Fruit fly (Drosophila melanogaster): ENCODE data around the gene dsb.

Gene dsb

dm6 chr3L:1861400-1861793 lies 48.6 kb downstream of the dsb start (continued):
- TF ChIP-seq CG6163 (GFP tag; IDR thresholded peaks at IDR 0.05) (no peak; the same call in 2 of the 3 replicates), Sox102F (GFP tag; optimal IDR thresholded peaks at IDR 0.05) (no peak), CG15336 (GFP tag; IDR thresholded peaks at IDR 0.05) (no peak; the same call in 1 of the 2 replicates), CG7368 (GFP tag; optimal IDR thresholded peaks at IDR 0.05) (no peak), CG6792 (GFP tag; optimal IDR thresholded peaks at IDR 0.05) (no peak), Sox14 (GFP tag; optimal IDR thresholded peaks at IDR 0.05) (peak; percentile 39), CG34406 (GFP tag; optimal IDR thresholded peaks at IDR 0.05) (no peak), Eip75B (GFP tag; optimal IDR thresholded peaks at IDR 0.05) (no peak), fd85E (GFP tag; optimal IDR thresholded peaks at IDR 0.05) (no peak), Hr38 (GFP tag; optimal IDR thresholded peaks at IDR 0.05) (no peak), CG11294 (GFP tag; IDR thresholded peaks at IDR 0.05) (no peak), ss (GFP tag; optimal IDR thresholded peaks at IDR 0.05) (peak; percentile 69 to 77), esn (GFP tag; optimal IDR thresholded peaks at IDR 0.05) (no peak), salr (GFP tag; optimal IDR thresholded peaks at IDR 0.05) (no peak), dac (GFP tag; optimal IDR thresholded peaks at IDR 0.05) (no peak), Met (GFP tag; optimal IDR thresholded peaks at IDR 0.05) (no peak)

DNA sequence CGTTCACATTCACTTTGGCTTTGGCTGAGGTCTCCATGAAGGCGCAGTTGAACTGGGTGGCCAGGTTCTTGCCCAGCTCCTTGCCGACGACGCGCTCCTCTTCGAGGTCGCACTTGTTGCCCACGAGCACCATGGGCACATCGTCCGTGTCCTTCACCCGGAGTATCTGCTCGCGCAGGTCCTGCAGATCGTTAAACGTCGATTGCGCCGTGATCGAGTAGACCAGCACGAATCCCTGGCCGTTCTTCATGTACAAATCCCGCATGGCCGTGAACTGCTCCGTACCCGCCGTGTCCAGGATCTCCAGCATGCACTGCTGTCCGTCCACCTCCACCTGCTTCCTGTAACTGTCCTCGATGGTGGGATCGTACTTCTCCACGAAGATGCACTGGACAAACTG lies 49.2 kb downstream of the dsb start:
- TF ChIP-seq CG1621 (tag; optimal IDR thresholded peaks at IDR 0.05) (no peak), CG6808 (GFP tag; optimal IDR thresholded peaks at IDR 0.05) (no peak), CG8319 (GFP tag; optimal IDR thresholded peaks at IDR 0.05) (no peak), CG10631 (GFP tag; optimal IDR thresholded peaks at IDR 0.05) (no peak), CG7368 (GFP tag; optimal IDR thresholded peaks at IDR 0.05) (no peak), spab (GFP tag; optimal IDR thresholded peaks at IDR 0.05) (no peak), cyc (GFP tag; optimal IDR thresholded peaks at IDR 0.05) (no peak), eg (GFP tag; IDR thresholded peaks at IDR 0.05) (no peak), Hr38 (GFP tag; optimal IDR thresholded peaks at IDR 0.05) (no peak), Lpt (GFP tag; optimal IDR thresholded peaks at IDR 0.05) (no peak)

DNA sequence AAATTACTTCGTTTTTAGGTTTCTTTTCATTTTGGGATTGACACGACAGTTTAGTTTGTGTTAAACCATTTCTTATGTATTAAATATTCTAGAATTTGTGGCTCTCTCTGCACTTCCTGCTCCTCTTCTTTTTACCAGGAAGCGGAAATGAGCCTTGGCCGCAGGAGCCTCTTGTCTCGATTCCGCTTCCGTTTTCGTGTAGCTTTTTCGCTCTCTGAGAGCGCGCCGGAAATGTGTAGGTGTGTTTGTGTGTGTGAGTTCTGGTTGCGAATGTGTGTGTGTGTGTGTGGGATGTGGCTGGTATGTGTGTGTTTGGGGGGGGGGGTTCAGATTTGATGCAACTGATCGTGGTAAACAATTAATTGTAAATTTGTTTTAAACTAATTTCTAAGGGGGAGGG lies 50.4 kb downstream of the dsb start:
- TF ChIP-seq Lpt (GFP tag; optimal IDR thresholded peaks at IDR 0.05), result no peak
- peak; percentile 88 for TF ChIP-seq Eip78C (GFP tag)
- peak; percentile 4 for TF ChIP-seq CG3032 (tag; optimal IDR thresholded peaks at IDR 0.05)
- peak; percentile 24 for TF ChIP-seq CG8319 (GFP tag; optimal IDR thresholded peaks at IDR 0.05)
- no peak for TF ChIP-seq Eip93F (GFP tag; optimal IDR thresholded peaks at IDR 0.05)
- TF ChIP-seq CG6163 (GFP tag; IDR thresholded peaks at IDR 0.05), result peak; percentile 40; the same call in 2 of the 3 replicates
- TF ChIP-seq CG1621 (tag; optimal IDR thresholded peaks at IDR 0.05), result peak; percentile 40
- no peak for TF ChIP-seq fd59A (GFP tag; optimal IDR thresholded peaks at IDR 0.05)
- peak; percentile 13 for TF ChIP-seq Eip75B (GFP tag; optimal IDR thresholded peaks at IDR 0.05)
- TF ChIP-seq Sox102F (GFP tag; optimal IDR thresholded peaks at IDR 0.05), result peak; percentile 44
- peak; percentile 81 for TF ChIP-seq CG6854 (GFP tag; optimal IDR thresholded peaks at IDR 0.05)
- peak; percentile 28 for TF ChIP-seq CG34406 (GFP tag; optimal IDR thresholded peaks at IDR 0.05)
- peak; percentile 9 for TF ChIP-seq CG16779 (tag; optimal IDR thresholded peaks at IDR 0.05)
- peak; percentile 43 for TF ChIP-seq topi (GFP tag; optimal IDR thresholded peaks at IDR 0.05)
- TF ChIP-seq acj6 (GFP tag; optimal IDR thresholded peaks at IDR 0.05), result no peak
- TF ChIP-seq spab (GFP tag; optimal IDR thresholded peaks at IDR 0.05), result peak; percentile 37
- no peak for TF ChIP-seq CG31627 (GFP tag; optimal IDR thresholded peaks at IDR 0.05)
- TF ChIP-seq achi (GFP tag; optimal IDR thresholded peaks at IDR 0.05), result peak; percentile 45
- peak; percentile 19 for TF ChIP-seq Met (GFP tag; optimal IDR thresholded peaks at IDR 0.05)
- TF ChIP-seq CG4318 (GFP tag; optimal IDR thresholded peaks at IDR 0.05), result no peak
- peak; percentile 29 for TF ChIP-seq CG6792 (GFP tag; optimal IDR thresholded peaks at IDR 0.05)
- peak; percentile 61 for TF ChIP-seq CG10669 (GFP tag; optimal IDR thresholded peaks at IDR 0.05)
- peak; percentile 25 for TF ChIP-seq Ets96B (tag; optimal IDR thresholded peaks at IDR 0.05)
- peak; percentile 36 for TF ChIP-seq vri (GFP tag; optimal IDR thresholded peaks at IDR 0.05)
- TF ChIP-seq OdsH (GFP tag; optimal IDR thresholded peaks at IDR 0.05), result no peak
- TF ChIP-seq CG6808 (GFP tag; optimal IDR thresholded peaks at IDR 0.05), result peak; percentile 48
- TF ChIP-seq CG7368 (GFP tag; optimal IDR thresholded peaks at IDR 0.05), result peak; percentile 6
- TF ChIP-seq esn (GFP tag; optimal IDR thresholded peaks at IDR 0.05), result peak; percentile 34
- TF ChIP-seq dsx (GFP tag; optimal IDR thresholded peaks at IDR 0.05; ENCODE audit: poor library complexity, severe bottlenecking), result peak; percentile 11
- TF ChIP-seq ss (GFP tag; optimal IDR thresholded peaks at IDR 0.05), result peak; percentile 26 to 59
- peak; percentile 61 for TF ChIP-seq CG9139 (GFP tag; optimal IDR thresholded peaks at IDR 0.05)
- peak; percentile 36 for TF ChIP-seq net (GFP tag; optimal IDR thresholded peaks at IDR 0.05)
- TF ChIP-seq svp (GFP tag), result peak; percentile 62
- no peak for TF ChIP-seq CG8119 (GFP tag; IDR thresholded peaks at IDR 0.05)
- peak; percentile 70 for TF ChIP-seq CG3919 (GFP tag; optimal IDR thresholded peaks at IDR 0.05)
- TF ChIP-seq cyc (GFP tag; optimal IDR thresholded peaks at IDR 0.05), result peak; percentile 4
